Worm (Caenorhabditis elegans) whole organism, young adult: ENCODE data around the gene Y46H3D.1.

Experiments
- F39B2.1 ChIP-seq: fragments of 200-800 bp; sonication (Bioruptor generic); IDR thresholded peaks from 2 replicates; pipeline ENCODE4 v1.3.6; 2022; ENCODE audit warnings: missing genetic modification reagents, missing genetic modification characterization, missing compliant biosample characterization
- Y53G8AR.9 ChIP-seq: fragments of 200-800 bp; sonication (Bioruptor generic); conservative IDR thresholded peaks from 2 replicates; pipeline ENCODE4 v1.3.6; 2022; ENCODE audit warnings: missing genetic modification reagents, missing genetic modification characterization, missing compliant biosample characterization
- lag-1 ChIP-seq: fragments of 200-800 bp; sonication (Bioruptor generic); IDR thresholded peaks from 2 replicates; pipeline ENCODE4 v1.3.6; 2022; ENCODE audit warnings: missing genetic modification reagents, missing genetic modification characterization, missing compliant biosample characterization
- sdz-38 ChIP-seq: sonication (generic microtip); optimal IDR thresholded peaks from 2 replicates; lab custom pipeline; 2016; ENCODE audit warnings: missing genotype, missing genetic modification characterization, missing compliant biosample characterization

DNA sequence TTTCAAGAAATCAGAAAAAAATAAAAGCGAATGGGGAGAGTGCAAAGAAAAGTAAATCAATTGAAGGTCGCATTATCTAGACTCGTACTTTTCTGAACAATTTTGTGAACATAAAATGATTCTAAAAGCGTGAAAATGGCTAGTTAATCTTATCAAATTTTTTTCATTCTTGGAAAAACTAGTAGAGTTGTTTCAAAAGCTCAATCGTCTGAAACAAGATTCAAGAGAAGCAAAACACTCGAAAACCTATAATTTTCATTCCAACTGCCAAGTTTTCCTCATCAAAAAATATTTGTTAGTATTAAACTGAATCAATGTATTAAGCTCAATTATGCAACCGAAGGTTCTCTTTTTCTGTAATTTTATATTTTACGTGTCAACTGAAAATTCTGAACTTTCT lies 5.7 kb downstream of the Y46H3D.1 start, which contains the start of gene irld-45:
- TF ChIP-seq lag-1 (GFP tag; lab: Robert Waterston, UW) (no peak), sdz-38 (no peak), Y53G8AR.9 (GFP tag; lab: Robert Waterston, UW) (no peak), F39B2.1 (no peak)
